Fruit fly (Drosophila melanogaster) whole organism, embryonic: ENCODE data around the gene CG4949.

ENCODE experiments used
- CG14965 ChIP-seq: fragments of 200-800 bp; sonication (Bioruptor generic); optimal IDR thresholded peaks from 2 replicates; lab custom pipeline; 2016; ENCODE audit warnings: missing biosample characterization, missing genetic modification characterization, borderline replicate concordance
- CG33557 ChIP-seq: fragments of 200-800 bp; sonication (Bioruptor generic); optimal IDR thresholded peaks from 2 replicates; lab custom pipeline; 2019; ENCODE audit warnings: missing biosample characterization, mild to moderate bottlenecking, missing genetic modification characterization, moderate library complexity
- lab ChIP-seq: fragments of 200-800 bp; sonication (Bioruptor generic); optimal IDR thresholded peaks from 3 replicates; lab custom pipeline; 2017; ENCODE audit warnings: missing biosample characterization, missing genetic modification characterization, mild to moderate bottlenecking, moderate library complexity, missing genetic modification reagents
- pzg ChIP-seq: fragments of 200-800 bp; sonication (Bioruptor generic); optimal IDR thresholded peaks from 3 replicates; lab custom pipeline; 2018; ENCODE audit warnings: missing biosample characterization, mild to moderate bottlenecking, missing genetic modification characterization, moderate library complexity
- trem ChIP-seq: fragments of 200-800 bp; optimal IDR thresholded peaks from 3 replicates; lab custom pipeline; 2019; ENCODE audit warnings: missing biosample characterization, mild to moderate bottlenecking, missing genetic modification characterization, moderate library complexity

DNA sequence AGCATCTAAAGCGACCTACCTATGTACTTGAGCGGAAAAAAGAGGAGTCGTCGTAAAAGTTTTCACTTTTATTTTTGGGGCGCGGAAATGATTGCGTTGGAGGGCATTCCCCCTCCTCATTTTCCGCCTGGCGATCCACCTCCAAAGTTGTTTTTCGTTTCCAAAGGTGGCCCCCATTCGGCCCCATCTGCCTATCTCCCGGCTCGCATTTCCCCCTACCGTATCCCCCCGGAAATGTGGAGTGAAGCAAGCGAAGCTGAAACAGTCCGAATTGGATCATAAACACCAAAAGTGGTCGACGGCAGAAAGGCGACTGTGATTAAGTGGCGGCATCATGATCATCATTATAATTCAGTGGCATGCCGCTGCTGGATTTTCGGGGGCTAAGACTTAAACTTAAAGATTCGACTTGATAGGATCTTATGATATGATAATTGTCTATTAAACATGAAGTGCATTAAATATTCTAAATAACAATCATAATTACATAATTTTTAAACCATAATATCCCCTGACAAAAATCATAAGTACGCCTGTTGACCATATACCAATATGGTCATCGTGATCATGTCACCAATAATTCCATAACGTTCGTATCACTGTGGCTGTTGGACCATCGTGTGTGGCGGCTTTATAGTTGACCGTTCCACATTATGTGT, 45.0 kb downstream of the CG4949 start:
- TF ChIP-seq pzg (GFP tag; lab: Kevin White, UChicago) = no peak
- TF ChIP-seq lab (GFP tag; lab: Kevin White, UChicago) = peak; percentile 82
- TF ChIP-seq trem (tag; lab: Kevin White, UChicago) = peak; percentile 46
- TF ChIP-seq CG14965 (GFP tag; lab: Kevin White, UChicago) = no peak
- TF ChIP-seq CG33557 (GFP tag; lab: Kevin White, UChicago) = no peak
